Fruit fly (Drosophila melanogaster): ENCODE measurements around the gene Cad96Ca.

Cad96Ca gene

DNA sequence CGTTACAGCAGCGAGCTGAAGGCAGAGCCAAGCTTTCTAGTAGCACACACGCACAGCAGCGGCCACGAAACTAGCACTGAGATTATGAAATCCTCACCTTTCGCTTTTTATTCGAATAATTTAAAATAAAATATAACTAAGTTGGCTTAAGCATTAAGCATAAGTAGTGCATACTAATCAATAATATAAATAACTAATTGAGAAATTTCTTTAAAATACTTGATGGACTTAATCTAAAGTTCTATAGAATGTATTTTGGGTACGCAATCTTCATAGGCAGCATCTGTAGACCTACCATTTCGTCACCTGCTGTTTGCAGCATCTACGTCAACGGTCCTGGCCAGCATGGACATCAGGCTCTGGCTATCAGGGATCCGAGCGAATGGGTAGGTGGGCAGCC is 55.7 kb downstream of the Cad96Ca start (continued):
- TF ChIP-seq Dref (GFP tag; IDR thresholded peaks at IDR 0.05) (no peak), tx (GFP tag; optimal IDR thresholded peaks at IDR 0.05) (no peak), ems (GFP tag; optimal IDR thresholded peaks at IDR 0.05) (no peak), ranshi (GFP tag; IDR thresholded peaks at IDR 0.05) (no peak), Abd-B (GFP tag; optimal IDR thresholded peaks at IDR 0.05) (no peak), kay (GFP tag; optimal IDR thresholded peaks at IDR 0.05) (no peak), org-1 (GFP tag; optimal IDR thresholded peaks at IDR 0.05) (peak; percentile 10), CG9817 (tag; optimal IDR thresholded peaks at IDR 0.05) (peak; percentile 7), CG7839 (tag; optimal IDR thresholded peaks at IDR 0.05) (peak; percentile 36), sqz (GFP tag; optimal IDR thresholded peaks at IDR 0.05) (no peak), ftz-f1 (GFP tag; optimal IDR thresholded peaks at IDR 0.05) (no peak), Stat92E (GFP tag; optimal IDR thresholded peaks at IDR 0.05) (no peak), CG33213 (GFP tag; optimal IDR thresholded peaks at IDR 0.05) (no peak), Dip2 (GFP tag; IDR thresholded peaks at IDR 0.05) (no peak), CG8924 (tag; optimal IDR thresholded peaks at IDR 0.05) (peak; percentile 35), CG31441 (GFP tag; IDR thresholded peaks at IDR 0.05) (peak; percentile 39; the same call in 1 of the 2 replicates), Deaf1 (tag; optimal IDR thresholded peaks at IDR 0.05) (no peak), gfzf (GFP tag; optimal IDR thresholded peaks at IDR 0.05) (no peak), YL-1 (GFP tag; optimal IDR thresholded peaks at IDR 0.05) (no peak), Fer1 (GFP tag; optimal IDR thresholded peaks at IDR 0.05) (peak; percentile 70), sens-2 (GFP tag; IDR thresholded peaks at IDR 0.05) (no peak), HLH54F (GFP tag; optimal IDR thresholded peaks at IDR 0.05) (no peak), en (GFP tag; optimal IDR thresholded peaks at IDR 0.05) (no peak), hb (GFP tag; IDR thresholded peaks at IDR 0.05; ENCODE audit: partially characterized antibody) (no peak), Spps (tag; optimal IDR thresholded peaks at IDR 0.05) (no peak), lab (GFP tag; optimal IDR thresholded peaks at IDR 0.05) (peak; percentile 55), danr (GFP tag; IDR thresholded peaks at IDR 0.05) (no peak), CG14710 (tag; optimal IDR thresholded peaks at IDR 0.05) (no peak), unpg (GFP tag; optimal IDR thresholded peaks at IDR 0.05) (no peak), mld (GFP tag; IDR thresholded peaks at IDR 0.05; ENCODE audit: partially characterized antibody) (no peak), CG7357 (GFP tag; IDR thresholded peaks at IDR 0.05) (0 out of 3 replicates have a peak, but pooled peaks have one; percentile 25), tna (GFP tag; IDR thresholded peaks at IDR 0.05; ENCODE audit: partially characterized antibody) (no peak), CG12659 (GFP tag; optimal IDR thresholded peaks at IDR 0.05) (no peak), CG17612 (GFP tag; IDR thresholded peaks at IDR 0.05) (no peak), stwl (tag; optimal IDR thresholded peaks at IDR 0.05) (no peak), HHEX (GFP tag; optimal IDR thresholded peaks at IDR 0.05) (no peak), cad (GFP tag; optimal IDR thresholded peaks at IDR 0.05) (no peak), z (GFP tag; IDR thresholded peaks at IDR 0.05) (no peak), CG15073 (GFP tag; optimal IDR thresholded peaks at IDR 0.05) (no peak), CG30431 (GFP tag; optimal IDR thresholded peaks at IDR 0.05) (no peak), vnd (GFP tag; IDR thresholded peaks at IDR 0.05; ENCODE audit: partially characterized antibody) (no peak), toy (GFP tag; IDR thresholded peaks at IDR 0.05) (no peak), ssp (GFP tag; IDR thresholded peaks at IDR 0.05) (no peak), Adf1 (GFP tag; IDR thresholded peaks at IDR 0.05) (no peak), slou (GFP tag; optimal IDR thresholded peaks at IDR 0.05) (no peak), amos (GFP tag; IDR thresholded peaks at IDR 0.05; ENCODE audit: partially characterized antibody) (no peak), ara (GFP tag; IDR thresholded peaks at IDR 0.05) (no peak), CG15601 (tag; optimal IDR thresholded peaks at IDR 0.05) (no peak), CG8281 (tag; optimal IDR thresholded peaks at IDR 0.05) (no peak), CG9932 (GFP tag; IDR thresholded peaks at IDR 0.05) (no peak), run (tag; optimal IDR thresholded peaks at IDR 0.05) (no peak), gcm2 (GFP tag; optimal IDR thresholded peaks at IDR 0.05) (no peak)
